Comparison of ENCODE assay signal across 2 worm cellular contexts in the genomic region with DNA sequence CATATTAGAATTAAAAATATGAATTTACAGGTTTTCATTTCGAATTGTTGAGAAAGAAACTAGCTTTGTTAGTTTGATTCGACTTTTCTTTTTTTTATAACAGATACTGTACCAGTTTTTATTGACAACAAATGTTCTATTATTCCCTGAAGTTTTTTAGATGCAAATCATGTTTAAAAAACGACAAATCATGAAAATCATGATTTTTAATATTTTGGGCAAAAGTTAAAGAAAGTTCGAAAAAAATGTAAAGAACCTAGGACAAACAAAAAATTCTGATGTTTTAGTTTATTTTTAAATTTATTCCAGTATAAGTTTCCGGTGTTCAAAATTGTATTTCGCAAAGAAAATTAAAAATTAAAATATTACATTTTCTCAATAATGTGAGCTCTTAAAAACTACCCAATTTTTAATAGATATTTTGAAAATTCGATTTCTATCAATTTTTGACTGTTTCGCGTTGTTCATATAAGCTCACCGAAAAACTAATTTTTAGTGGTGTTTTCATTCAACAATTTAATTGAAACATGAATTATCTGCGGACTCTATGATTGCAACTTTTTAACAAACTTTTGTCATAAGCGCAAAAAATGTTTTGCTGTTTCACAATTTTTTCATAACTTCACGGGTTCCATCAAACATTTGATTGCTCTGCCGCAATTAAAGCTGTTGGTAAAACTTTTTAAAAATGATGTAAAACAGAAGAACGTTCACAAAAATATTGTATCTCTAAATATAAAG.
A peak's percentile ranks its signal among the peaks of the same experiment; 100 is the strongest.
TF ChIP-seq lines count a peak whose summit lies in the region.

Gene Y64G10A.10 (minus strand): TSS at position 51 of the 741 bp plus-strand sequence.

TF ChIP-seq in whole organism, L4 larva, 104 proteins besides CTCF, POLR2A, EP300 and RAD21:
- peak; percentile 73 for TF ChIP-seq snpc-1.2 (GFP tag; IDR thresholded peaks at IDR 0.05; lab: Robert Waterston, UW)
- no peak for TF ChIP-seq unc-130 (GFP tag; optimal IDR thresholded peaks at IDR 0.05; lab: Kevin White, UChicago)

TF ChIP-seq in whole organism, young adult, 124 proteins besides CTCF, POLR2A, EP300 and RAD21:
- TF ChIP-seq attf-6 (GFP tag; IDR thresholded peaks at IDR 0.05; lab: Robert Waterston, UW) (peak; percentile 56), ztf-3 (GFP tag; optimal IDR thresholded peaks at IDR 0.05; lab: Kevin White, UChicago) (no peak), snpc-4 (GFP tag; optimal IDR thresholded peaks at IDR 0.05; lab: Kevin White, UChicago) (no peak), snpc-4 (tag; optimal IDR thresholded peaks at IDR 0.05; lab: Kevin White, UChicago) (peak in 2 of 4 experiments; percentile 19 to 45), die-1 (tag; optimal IDR thresholded peaks at IDR 0.05; lab: Kevin White, UChicago) (no peak)
